Worm (Caenorhabditis elegans) whole organism, mixed stage, embryonic: Measurements from ENCODE around the gene trcs-1.

ENCODE experiments used
- M03D4.4 ChIP-seq: sonication (generic microtip); optimal IDR thresholded peaks from 2 replicates; lab custom pipeline; 2017; ENCODE audit warnings: mild to moderate bottlenecking, missing genetic modification characterization, missing compliant biosample characterization
- blmp-1 ChIP-seq: fragments of 150-350 bp; optimal IDR thresholded peaks from 2 replicates; lab custom pipeline; 2014; ENCODE audit warnings: missing biosample characterization, missing genetic modification characterization
- ceh-39 ChIP-seq: fragments of 150-350 bp; optimal IDR thresholded peaks from 2 replicates; lab custom pipeline; 2014; ENCODE audit warnings: missing biosample characterization, missing genetic modification characterization
- ceh-43 ChIP-seq: fragments of 200-800 bp; sonication (Bioruptor generic); optimal IDR thresholded peaks from 2 replicates; lab custom pipeline; 2018; ENCODE audit warnings: mild to moderate bottlenecking, missing genetic modification characterization, moderate library complexity, missing compliant biosample characterization
- ceh-83 ChIP-seq: fragments of 200-800 bp; sonication (Bioruptor generic); optimal IDR thresholded peaks from 2 replicates; lab custom pipeline; 2018; ENCODE audit warnings: mild to moderate bottlenecking, missing genetic modification characterization, missing compliant biosample characterization
- ces-1 ChIP-seq: fragments of 150-350 bp; optimal IDR thresholded peaks from 2 replicates; lab custom pipeline; 2014; ENCODE audit warnings: missing biosample characterization, missing genetic modification reagents, missing genetic modification characterization
- cnd-1 ChIP-seq: fragments of 200-800 bp; sonication (Bioruptor generic); optimal IDR thresholded peaks from 2 replicates; lab custom pipeline; 2018; ENCODE audit warnings: mild to moderate bottlenecking, missing genetic modification characterization, missing compliant biosample characterization
- drap-1 ChIP-seq: fragments of 200-800 bp; sonication (Bioruptor generic); optimal IDR thresholded peaks from 3 replicates; lab custom pipeline; 2018; ENCODE audit warnings: mild to moderate bottlenecking, missing genetic modification characterization, missing compliant biosample characterization
- elt-1 ChIP-seq: sonication (generic microtip); optimal IDR thresholded peaks from 2 replicates; lab custom pipeline; 2017; ENCODE audit warnings: missing genetic modification characterization, mild to moderate bottlenecking, missing compliant biosample characterization, antibody characterized with exemption, moderate library complexity, borderline replicate concordance; ENCODE audit not compliant: insufficient read depth
- elt-3 ChIP-seq: fragments of 150-350 bp; optimal IDR thresholded peaks from 2 replicates; lab custom pipeline; 2014; ENCODE audit warnings: missing biosample characterization, missing genetic modification characterization
- flh-1 ChIP-seq: fragments of 200-800 bp; sonication (Bioruptor generic); optimal IDR thresholded peaks from 2 replicates; lab custom pipeline; 2018; ENCODE audit warnings: mild to moderate bottlenecking, missing genetic modification characterization, moderate library complexity, missing compliant biosample characterization
- hlh-1 ChIP-seq: fragments of 150-350 bp; optimal IDR thresholded peaks from 2 replicates; lab custom pipeline; 2014; ENCODE audit warnings: missing biosample characterization, missing genetic modification reagents, missing genetic modification characterization
- lin-13 ChIP-seq: fragments of 150-350 bp; optimal IDR thresholded peaks from 2 replicates; lab custom pipeline; 2014; ENCODE audit warnings: missing biosample characterization, missing genetic modification characterization
- lin-32 ChIP-seq: fragments of 200-800 bp; sonication (Bioruptor generic); optimal IDR thresholded peaks from 2 replicates; lab custom pipeline; 2018; ENCODE audit warnings: mild to moderate bottlenecking, missing genetic modification characterization, missing compliant biosample characterization
- lsy-2 ChIP-seq: fragments of 150-350 bp; optimal IDR thresholded peaks from 2 replicates; lab custom pipeline; 2014; ENCODE audit warnings: missing biosample characterization, missing genetic modification characterization
- mab-5 ChIP-seq: fragments of 150-350 bp; optimal IDR thresholded peaks from 2 replicates; lab custom pipeline; 2014; ENCODE audit warnings: missing biosample characterization, missing genetic modification characterization
- mep-1 ChIP-seq: fragments of 150-350 bp; optimal IDR thresholded peaks from 2 replicates; lab custom pipeline; 2017; ENCODE audit warnings: missing biosample characterization, missing genetic modification reagents, missing genetic modification characterization, inconsistent platforms
- mls-2 ChIP-seq: sonication (generic microtip); optimal IDR thresholded peaks from 2 replicates; lab custom pipeline; 2016; ENCODE audit warnings: mild to moderate bottlenecking, missing genetic modification characterization, moderate library complexity, missing compliant biosample characterization
- nhr-12 ChIP-seq: fragments of 150-350 bp; optimal IDR thresholded peaks from 2 replicates; lab custom pipeline; 2014; ENCODE audit warnings: missing biosample characterization, missing genetic modification characterization
- nhr-2 ChIP-seq: fragments of 150-350 bp; optimal IDR thresholded peaks from 2 replicates; lab custom pipeline; 2014; ENCODE audit warnings: missing biosample characterization, missing genetic modification characterization
- nhr-237 ChIP-seq: fragments of 150-350 bp; optimal IDR thresholded peaks from 2 replicates; lab custom pipeline; 2014; ENCODE audit warnings: missing biosample characterization, missing genetic modification characterization
- nhr-28 ChIP-seq: fragments of 150-350 bp; optimal IDR thresholded peaks from 2 replicates; lab custom pipeline; 2014; ENCODE audit warnings: missing biosample characterization, missing genetic modification characterization
- nhr-76 ChIP-seq: sonication (generic microtip); optimal IDR thresholded peaks from 2 replicates; lab custom pipeline; 2017; ENCODE audit warnings: missing biosample characterization, missing genetic modification characterization
- pha-4 ChIP-seq: fragments of 150-350 bp; optimal IDR thresholded peaks from 2 replicates; lab custom pipeline; 2018; ENCODE audit warnings: missing biosample characterization, missing genetic modification reagents, missing genetic modification characterization
- sem-2 ChIP-seq: fragments of 200-800 bp; sonication (Bioruptor generic); optimal IDR thresholded peaks from 2 replicates; lab custom pipeline; 2018; ENCODE audit warnings: mild to moderate bottlenecking, missing genetic modification characterization, missing compliant biosample characterization
- snpc-4 ChIP-seq: fragments of 150-350 bp; optimal IDR thresholded peaks from 2 replicates; lab custom pipeline; 2014; ENCODE audit warnings: missing biosample characterization, missing genetic modification characterization
- sptf-1 ChIP-seq: sonication (generic microtip); optimal IDR thresholded peaks from 2 replicates; lab custom pipeline; 2017; ENCODE audit warnings: mild to moderate bottlenecking, missing genetic modification characterization, moderate library complexity, missing compliant biosample characterization
- tbx-8 ChIP-seq: fragments of 200-800 bp; sonication (Bioruptor generic); optimal IDR thresholded peaks from 2 replicates; lab custom pipeline; 2018; ENCODE audit warnings: mild to moderate bottlenecking, missing genetic modification characterization, moderate library complexity, missing compliant biosample characterization
- unc-120 ChIP-seq: sonication (generic microtip); optimal IDR thresholded peaks from 2 replicates; lab custom pipeline; 2017; ENCODE audit warnings: missing genetic modification characterization, missing compliant biosample characterization; ENCODE audit not compliant: poor library complexity, severe bottlenecking
- unc-39 ChIP-seq: fragments of 150-350 bp; optimal IDR thresholded peaks from 2 replicates; lab custom pipeline; 2014; ENCODE audit warnings: missing biosample characterization, missing genetic modification characterization
- unc-62 ChIP-seq: fragments of 150-350 bp; optimal IDR thresholded peaks from 2 replicates; lab custom pipeline; 2014; ENCODE audit warnings: missing biosample characterization, missing genetic modification reagents, missing genetic modification characterization
- zip-8 ChIP-seq: fragments of 150-350 bp; optimal IDR thresholded peaks from 2 replicates; lab custom pipeline; 2014; ENCODE audit warnings: missing biosample characterization, missing genetic modification characterization
- ztf-11 ChIP-seq: fragments of 150-350 bp; optimal IDR thresholded peaks from 2 replicates; lab custom pipeline; 2014; ENCODE audit warnings: missing biosample characterization, missing genetic modification characterization

The trcs-1 gene

ce11 chrIV:9588784-9589457 is at the start of gene trcs-1:
TSS of gene trcs-1 (minus strand) at chrIV:9588834.
- TF ChIP-seq ztf-11 (tag; lab: Kevin White, UChicago) (no peak), ceh-43 (GFP tag; lab: Kevin White, UChicago) (no peak), mls-2 (tag; lab: Kevin White, UChicago) (no peak), sptf-1 (tag; lab: Kevin White, UChicago) (no peak), ces-1 (no peak), blmp-1 (tag; lab: Kevin White, UChicago) (no peak), elt-3 (no peak), snpc-4 (tag; lab: Kevin White, UChicago) (no peak), nhr-237 (tag; lab: Kevin White, UChicago) (no peak), nhr-28 (tag; lab: Kevin White, UChicago) (no peak), mep-1 (tag; lab: Kevin White, UChicago) (no peak), mab-5 (tag; lab: Kevin White, UChicago) (no peak), flh-1 (GFP tag; lab: Kevin White, UChicago) (no peak), cnd-1 (no peak), tbx-8 (no peak), lin-32 (GFP tag; lab: Kevin White, UChicago) (no peak), drap-1 (GFP tag; lab: Kevin White, UChicago) (no peak), sem-2 (GFP tag; lab: Kevin White, UChicago) (no peak)

DNA sequence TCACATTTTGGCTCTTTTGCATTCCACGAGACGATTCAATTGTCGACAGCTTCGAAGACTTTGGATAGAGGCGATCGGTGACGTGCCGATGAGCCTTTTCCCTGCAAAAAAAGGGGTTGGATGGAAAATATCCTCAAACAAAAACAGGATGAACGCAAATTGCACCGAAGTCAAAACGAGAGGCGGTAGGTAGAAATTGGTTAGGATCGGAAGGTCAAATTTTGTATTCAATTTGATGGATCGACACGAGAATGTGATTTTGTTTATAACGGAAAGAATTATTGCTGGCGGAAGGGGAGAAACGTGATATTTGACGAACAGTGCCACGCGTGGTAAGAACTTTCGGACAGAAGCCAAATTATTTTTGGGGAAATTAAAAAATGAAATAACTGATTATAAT is 46.2 kb upstream of the trcs-1 start, which contains the start of gene mca-1:
Gene mca-1, minus strand, starts transcription at position 101 of the 400 bp plus-strand sequence.
- TF ChIP-seq unc-120 (no peak), tbx-8 (no peak), sem-2 (GFP tag; lab: Kevin White, UChicago) (no peak), lin-32 (GFP tag; lab: Kevin White, UChicago) (no peak), unc-62 (GFP tag; lab: Kevin White, UChicago) (no peak), mep-1 (tag; lab: Kevin White, UChicago) (no peak)
- TF ChIP-seq, all 35 proteins: peak for 0

- TF ChIP-seq lsy-2 (tag; lab: Kevin White, UChicago) (no peak), sptf-1 (tag; lab: Kevin White, UChicago) (no peak), hlh-1 (no peak), unc-39 (tag; lab: Kevin White, UChicago) (no peak), blmp-1 (tag; lab: Kevin White, UChicago) (no peak), ceh-43 (GFP tag; lab: Kevin White, UChicago) (no peak), snpc-4 (tag; lab: Kevin White, UChicago) (no peak), nhr-12 (tag; lab: Kevin White, UChicago) (no peak), pha-4 (tag; lab: Kevin White, UChicago) (no peak), zip-8 (tag; lab: Kevin White, UChicago) (no peak), lin-13 (no peak), elt-3 (no peak), lin-32 (GFP tag; lab: Kevin White, UChicago) (no peak), nhr-237 (tag; lab: Kevin White, UChicago) (no peak), ceh-83 (no peak), unc-120 (no peak)
These were observed 45.3 kb upstream of the trcs-1 start for ce11 chrIV:9633889-9634288.

- no peak for TF ChIP-seq unc-39 (tag; lab: Kevin White, UChicago)
- no peak for TF ChIP-seq unc-120
- TF ChIP-seq nhr-237 (tag; lab: Kevin White, UChicago): no peak
- no peak for TF ChIP-seq sptf-1 (tag; lab: Kevin White, UChicago)
- TF ChIP-seq snpc-4 (tag; lab: Kevin White, UChicago): no peak
These were observed 44.4 kb upstream of the trcs-1 start for ce11 chrIV:9632966-9633494.

DNA sequence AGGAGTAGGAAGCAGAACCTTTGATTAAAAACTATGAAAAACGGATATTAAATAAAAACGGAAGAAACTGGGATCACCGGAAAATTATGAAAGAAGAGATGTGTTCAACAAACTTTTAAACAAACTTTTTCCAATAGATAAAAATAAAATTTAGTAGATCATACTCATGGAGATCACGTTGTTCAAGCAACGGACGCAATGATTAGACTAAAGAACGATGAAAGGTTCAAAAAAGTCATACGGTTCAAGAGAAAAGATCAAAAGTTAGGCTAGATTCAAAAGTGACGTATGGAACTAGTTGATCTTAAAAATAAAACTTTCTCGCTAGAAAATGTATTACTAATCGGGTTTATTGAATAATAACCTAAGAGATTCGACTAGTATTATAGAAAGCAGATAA is 43.5 kb upstream of the trcs-1 start:
- no peak for TF ChIP-seq nhr-12 (tag; lab: Kevin White, UChicago)
- no peak for TF ChIP-seq ces-1
- TF ChIP-seq nhr-28 (tag; lab: Kevin White, UChicago): no peak
- TF ChIP-seq lin-13: no peak
- no peak for TF ChIP-seq ceh-39 (tag; lab: Kevin White, UChicago)
- no peak for TF ChIP-seq snpc-4 (tag; lab: Kevin White, UChicago)
- no peak for TF ChIP-seq nhr-237 (tag; lab: Kevin White, UChicago)
- no peak for TF ChIP-seq tbx-8
- no peak for TF ChIP-seq lsy-2 (tag; lab: Kevin White, UChicago)
- TF ChIP-seq nhr-76: no peak
- TF ChIP-seq elt-1 (tag; lab: Kevin White, UChicago): no peak
- TF ChIP-seq nhr-2: no peak
- TF ChIP-seq unc-120: no peak
- no peak for TF ChIP-seq ceh-43 (GFP tag; lab: Kevin White, UChicago)
- no peak for TF ChIP-seq blmp-1 (tag; lab: Kevin White, UChicago)
- no peak for TF ChIP-seq M03D4.4 (tag; lab: Kevin White, UChicago)
